Fruit fly (Drosophila melanogaster): ENCODE results near the gene tgy.
A peak's percentile ranks its signal among the peaks of the same experiment; 100 is the strongest.

- TF ChIP-seq dac (GFP tag; optimal IDR thresholded peaks at IDR 0.05) (no peak), OdsH (GFP tag; optimal IDR thresholded peaks at IDR 0.05) (no peak), achi (GFP tag; optimal IDR thresholded peaks at IDR 0.05) (no peak), CG8119 (GFP tag; IDR thresholded peaks at IDR 0.05) (no peak), Eip93F (GFP tag; optimal IDR thresholded peaks at IDR 0.05) (no peak), Sox102F (GFP tag; optimal IDR thresholded peaks at IDR 0.05) (no peak), svp (GFP tag) (peak; percentile 65), CG10669 (GFP tag; optimal IDR thresholded peaks at IDR 0.05) (no peak), Eip75B (GFP tag; optimal IDR thresholded peaks at IDR 0.05) (no peak), CG3032 (tag; optimal IDR thresholded peaks at IDR 0.05) (no peak), Eip78C (GFP tag) (no peak), ss (GFP tag; optimal IDR thresholded peaks at IDR 0.05) (no peak), net (GFP tag; optimal IDR thresholded peaks at IDR 0.05) (no peak), CG11762 (GFP tag; optimal IDR thresholded peaks at IDR 0.05; ENCODE audit: insufficient read depth) (no peak)
These were observed 40.7 kb upstream of the tgy start for dm6 chrX:19167586-19168403.
